Fruit fly (Drosophila melanogaster): ENCODE data around the gene OdsH.

The OdsH gene

DNA sequence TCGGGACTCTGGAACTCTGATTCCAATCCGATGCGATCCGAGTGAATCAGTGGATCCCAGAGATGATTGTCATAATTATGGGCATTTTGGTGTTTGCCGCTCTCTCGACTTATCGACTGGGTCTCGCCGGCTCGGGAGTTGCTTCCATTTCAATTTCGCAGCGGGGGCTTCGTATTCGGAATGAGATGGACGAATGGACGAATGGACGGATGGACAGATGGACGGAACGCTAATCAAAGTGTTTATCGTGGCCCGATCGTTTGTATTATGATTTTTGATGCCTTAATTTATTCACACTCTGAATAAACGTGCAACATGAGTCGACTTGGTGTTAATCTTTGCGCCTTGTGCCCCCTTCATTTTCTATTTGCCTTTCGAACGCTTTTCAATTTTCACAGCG, 10.0 kb upstream of the OdsH start:
- TF ChIP-seq vvl (GFP tag; IDR thresholded peaks at IDR 0.05) (peak; percentile 19; the same call in 1 of the 2 replicates), CG8281 (tag; optimal IDR thresholded peaks at IDR 0.05) (peak; percentile 98), sens (GFP tag) (no peak)

DNA sequence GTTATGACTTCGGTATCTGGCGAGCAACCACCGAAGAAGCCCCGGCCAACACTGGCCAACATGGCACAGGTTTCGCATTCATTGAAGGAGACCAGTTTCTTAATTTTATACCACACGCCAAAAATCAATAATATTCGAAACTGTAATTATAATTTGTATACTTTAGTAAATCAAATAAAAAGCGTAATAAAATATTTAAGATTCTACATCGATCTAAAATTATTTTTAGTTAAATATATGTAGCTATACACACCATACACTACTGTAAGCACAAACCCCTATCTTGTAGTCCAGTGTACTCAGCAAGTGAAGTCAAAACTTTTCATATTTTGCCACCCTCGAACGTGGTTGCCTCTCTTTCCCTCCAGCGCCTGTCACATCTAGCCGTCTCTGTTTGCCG, 8.8 kb upstream of the OdsH start:
- TF ChIP-seq CG8388 (GFP tag; optimal IDR thresholded peaks at IDR 0.05) (peak; percentile 60), ac (GFP tag; optimal IDR thresholded peaks at IDR 0.05) (no peak), psq (GFP tag; optimal IDR thresholded peaks at IDR 0.05) (no peak), danr (GFP tag; IDR thresholded peaks at IDR 0.05) (no peak), tna (GFP tag; IDR thresholded peaks at IDR 0.05; ENCODE audit: partially characterized antibody) (no peak), mld (GFP tag; IDR thresholded peaks at IDR 0.05; ENCODE audit: partially characterized antibody) (no peak), CG3163 (GFP tag; optimal IDR thresholded peaks at IDR 0.05) (no peak), GATAe (GFP tag; conservative IDR thresholded peaks at IDR 0.05) (no peak), CG14667 (GFP tag; IDR thresholded peaks at IDR 0.05) (no peak), lola (GFP tag; optimal IDR thresholded peaks at IDR 0.05) (peak in 1 of 3 experiments; percentile 71), CG17359 (tag; optimal IDR thresholded peaks at IDR 0.05) (peak; percentile 33), CG8944 (GFP tag; optimal IDR thresholded peaks at IDR 0.05) (no peak), Mad (GFP tag; optimal IDR thresholded peaks at IDR 0.05) (no peak), Aef1 (GFP tag; IDR thresholded peaks at IDR 0.05) (no peak), BEAF-32 (GFP tag; optimal IDR thresholded peaks at IDR 0.05) (no peak), cwo (GFP tag; optimal IDR thresholded peaks at IDR 0.05) (no peak), croc (GFP tag; conservative IDR thresholded peaks at IDR 0.05) (no peak; the same call in 2 of the 3 replicates), CG18011 (GFP tag; optimal IDR thresholded peaks at IDR 0.05) (no peak), pita (GFP tag; optimal IDR thresholded peaks at IDR 0.05) (no peak), kni (GFP tag; optimal IDR thresholded peaks at IDR 0.05) (no peak), unpg (GFP tag; optimal IDR thresholded peaks at IDR 0.05) (peak; percentile 59), sc (optimal IDR thresholded peaks at IDR 0.05) (no peak), sc (GFP tag; optimal IDR thresholded peaks at IDR 0.05) (peak; percentile 29), MESR4 (GFP tag; optimal IDR thresholded peaks at IDR 0.05) (no peak), Hr3 (GFP tag; optimal IDR thresholded peaks at IDR 0.05) (no peak), CG5180 (GFP tag; optimal IDR thresholded peaks at IDR 0.05) (no peak), CG6254 (GFP tag; optimal IDR thresholded peaks at IDR 0.05) (no peak), CG12104 (GFP tag; optimal IDR thresholded peaks at IDR 0.05) (no peak), CG31365 (tag; optimal IDR thresholded peaks at IDR 0.05) (no peak), sug (tag; optimal IDR thresholded peaks at IDR 0.05) (no peak), CG10959 (GFP tag; IDR thresholded peaks at IDR 0.05) (no peak), CTCF (GFP tag; optimal IDR thresholded peaks at IDR 0.05) (no peak), odd (GFP tag; optimal IDR thresholded peaks at IDR 0.05) (no peak), CG17328 (GFP tag; IDR thresholded peaks at IDR 0.05) (peak; percentile 42; the same call in 1 of the 2 replicates), CG17802 (tag; optimal IDR thresholded peaks at IDR 0.05) (no peak), CG34376 (GFP tag; optimal IDR thresholded peaks at IDR 0.05) (no peak), CG2875 (GFP tag; optimal IDR thresholded peaks at IDR 0.05) (peak; percentile 32), crp (GFP tag; optimal IDR thresholded peaks at IDR 0.05) (no peak), CG1832 (GFP tag; optimal IDR thresholded peaks at IDR 0.05) (peak; percentile 21), CG2678 (tag; optimal IDR thresholded peaks at IDR 0.05) (peak; percentile 62), tgo (GFP tag; IDR thresholded peaks at IDR 0.05) (0 out of 3 replicates have a peak, but pooled peaks have one; percentile 14), NK7.1 (GFP tag; optimal IDR thresholded peaks at IDR 0.05) (no peak), fd64A (GFP tag; optimal IDR thresholded peaks at IDR 0.05) (no peak), Dip2 (GFP tag; IDR thresholded peaks at IDR 0.05) (no peak), onecut (GFP tag; IDR thresholded peaks at IDR 0.05) (peak; percentile 8; the same call in 1 of the 2 replicates), CG1792 (GFP tag; optimal IDR thresholded peaks at IDR 0.05) (no peak), CG9609 (GFP tag; optimal IDR thresholded peaks at IDR 0.05) (no peak)
